Fruit fly (Drosophila melanogaster) whole organism, adult: ENCODE results near the gene mirr.

Source experiments
- CG5204 ChIP-seq: fragments of 200-800 bp; sonication (Bioruptor generic); optimal IDR thresholded peaks from 2 replicates; lab custom pipeline; 2016; ENCODE audit warnings: missing biosample characterization, missing genetic modification characterization
- CG7101 ChIP-seq: fragments of 200-800 bp; sonication (Bioruptor generic); optimal IDR thresholded peaks from 2 replicates; lab custom pipeline; 2018; ENCODE audit warnings: missing biosample characterization, mild to moderate bottlenecking, missing genetic modification characterization, moderate library complexity
- Mnt ChIP-seq: fragments of 200-800 bp; sonication (Bioruptor generic); optimal IDR thresholded peaks from 2 replicates; lab custom pipeline; 2016; ENCODE audit warnings: missing biosample characterization, mild to moderate bottlenecking, missing genetic modification characterization
- bab1 ChIP-seq: fragments of 200-800 bp; sonication (Bioruptor generic); optimal IDR thresholded peaks from 3 replicates; lab custom pipeline; 2019; ENCODE audit warnings: missing biosample characterization, mild to moderate bottlenecking, missing genetic modification characterization, moderate library complexity
- cic ChIP-seq: fragments of 200-800 bp; sonication (Bioruptor generic); optimal IDR thresholded peaks from 2 replicates; lab custom pipeline; 2017; ENCODE audit warnings: missing biosample characterization, mild to moderate bottlenecking, missing genetic modification characterization, moderate library complexity
- cnc ChIP-seq, 2 experiments: fragments of >200 bp; optimal IDR thresholded peaks; 2 replicates each; lab custom pipeline; 2017
- kay ChIP-seq: fragments of 200-800 bp; sonication (Bioruptor generic); peaks from one replicate; lab custom pipeline; 2016; ENCODE audit warnings: missing biosample characterization, missing genetic modification characterization, borderline replicate concordance
- toe ChIP-seq: fragments of 200-800 bp; sonication (Bioruptor generic); optimal IDR thresholded peaks from 2 replicates; lab custom pipeline; 2016; ENCODE audit warnings: missing biosample characterization, missing genetic modification characterization

- TF ChIP-seq toe (GFP tag; lab: Kevin White, UChicago) = no peak
- no peak for TF ChIP-seq bab1 (GFP tag; lab: Kevin White, UChicago)
- TF ChIP-seq CG7101 (tag; lab: Kevin White, UChicago) = no peak
- TF ChIP-seq CG5204 (GFP tag; lab: Kevin White, UChicago) = no peak
- no peak for TF ChIP-seq cnc (optimal IDR thresholded peaks at IDR 0.05; lab: Kevin White, UChicago)
- TF ChIP-seq cic (GFP tag; lab: Kevin White, UChicago) = no peak
- no peak for TF ChIP-seq kay (GFP tag; lab: Kevin White, UChicago)
- TF ChIP-seq Mnt (GFP tag; lab: Kevin White, UChicago) = no peak
These were observed 3.1 kb downstream of the mirr start for dm6 chr3L:12696503-12696902.
